Fruit fly (Drosophila melanogaster) whole organism, embryonic: ENCODE results near the gene mRpL48.
A peak's percentile ranks its signal among the peaks of the same experiment; 100 is the strongest.

Source experiments
- Atf-2 ChIP-seq: fragments of 200-800 bp; sonication (Bioruptor generic); optimal IDR thresholded peaks from 2 replicates; lab custom pipeline; 2016; ENCODE audit warnings: missing biosample characterization, missing genetic modification characterization
- Atf6 ChIP-seq: fragments of 200-800 bp; sonication (Bioruptor generic); IDR thresholded peaks from 2 replicates; pipeline ENCODE4 v1.3.6; 2022; ENCODE audit warnings: missing biosample characterization, missing genetic modification characterization
- BEAF-32 ChIP-seq: fragments of 200-800 bp; sonication (Bioruptor generic); optimal IDR thresholded peaks from 3 replicates; lab custom pipeline; 2017; ENCODE audit warnings: missing biosample characterization, missing genetic modification characterization, mild to moderate bottlenecking, moderate library complexity, missing genetic modification reagents
- BtbVII ChIP-seq: fragments of 200-800 bp; sonication (Bioruptor generic); optimal IDR thresholded peaks from 3 replicates; lab custom pipeline; 2017; ENCODE audit warnings: missing biosample characterization, mild to moderate bottlenecking, missing genetic modification characterization
- CG10147 ChIP-seq: fragments of 200-800 bp; sonication (Bioruptor generic); optimal IDR thresholded peaks from 2 replicates; lab custom pipeline; 2019; ENCODE audit warnings: missing biosample characterization, mild to moderate bottlenecking, missing genetic modification characterization, moderate library complexity
- CG10209 ChIP-seq: fragments of 200-800 bp; sonication (Bioruptor generic); optimal IDR thresholded peaks from 3 replicates; lab custom pipeline; 2017; ENCODE audit warnings: missing biosample characterization, mild to moderate bottlenecking, missing genetic modification characterization, missing genetic modification reagents
- CG12219 ChIP-seq: fragments of 200-800 bp; sonication (Bioruptor generic); optimal IDR thresholded peaks from 3 replicates; lab custom pipeline; 2018; ENCODE audit warnings: missing biosample characterization, mild to moderate bottlenecking, missing genetic modification characterization
- CG12744 ChIP-seq: fragments of 200-800 bp; sonication (Bioruptor generic); optimal IDR thresholded peaks from 2 replicates; lab custom pipeline; 2016; ENCODE audit warnings: missing biosample characterization, missing genetic modification characterization
- CG13775 ChIP-seq: fragments of 200-800 bp; sonication (Bioruptor generic); optimal IDR thresholded peaks from 3 replicates; lab custom pipeline; 2017; ENCODE audit warnings: missing biosample characterization, mild to moderate bottlenecking, missing genetic modification characterization
- CG1603 ChIP-seq: fragments of 200-800 bp; sonication (Bioruptor generic); optimal IDR thresholded peaks from 2 replicates; lab custom pipeline; 2019; ENCODE audit warnings: missing biosample characterization, mild to moderate bottlenecking, missing genetic modification characterization, moderate library complexity
- CG16815 ChIP-seq: fragments of 200-800 bp; sonication (Bioruptor generic); optimal IDR thresholded peaks from 3 replicates; lab custom pipeline; 2017; ENCODE audit warnings: missing biosample characterization, mild to moderate bottlenecking, missing genetic modification characterization
- CG17361 ChIP-seq: fragments of 200-800 bp; sonication (Bioruptor generic); IDR thresholded peaks from 3 replicates; pipeline ENCODE4 v1.3.6; 2022; ENCODE audit warnings: missing biosample characterization, missing genetic modification characterization
- CG18476 ChIP-seq: fragments of 200-800 bp; sonication (Bioruptor generic); optimal IDR thresholded peaks from 2 replicates; lab custom pipeline; 2016; ENCODE audit warnings: missing biosample characterization, mild to moderate bottlenecking, missing genetic modification characterization
- CG18599 ChIP-seq: fragments of 200-800 bp; sonication (Bioruptor generic); optimal IDR thresholded peaks from 3 replicates; lab custom pipeline; 2017; ENCODE audit warnings: missing biosample characterization, missing genetic modification characterization, mild to moderate bottlenecking, moderate library complexity, missing genetic modification reagents
- CG2678 ChIP-seq: fragments of 200-800 bp; sonication (Bioruptor generic); optimal IDR thresholded peaks from 3 replicates; lab custom pipeline; 2019; ENCODE audit warnings: missing biosample characterization, mild to moderate bottlenecking, missing genetic modification characterization, moderate library complexity
- CG30431 ChIP-seq: fragments of 200-800 bp; sonication (Bioruptor generic); optimal IDR thresholded peaks from 2 replicates; lab custom pipeline; 2017; ENCODE audit warnings: missing biosample characterization, missing genetic modification characterization
- CG32532 ChIP-seq: fragments of 200-800 bp; sonication (Bioruptor generic); IDR thresholded peaks from 2 replicates; pipeline ENCODE4 v1.3.6; 2022; ENCODE audit warnings: missing biosample characterization, missing genetic modification characterization
- CG3281 ChIP-seq: fragments of 200-800 bp; sonication (Bioruptor generic); optimal IDR thresholded peaks from 3 replicates; lab custom pipeline; 2017; ENCODE audit warnings: missing biosample characterization, mild to moderate bottlenecking, missing genetic modification characterization
- CG3847 ChIP-seq: fragments of 200-800 bp; sonication (Bioruptor generic); IDR thresholded peaks from 2 replicates; pipeline ENCODE4 v1.3.6; 2022; ENCODE audit warnings: missing biosample characterization, missing genetic modification characterization
- CG4707 ChIP-seq: fragments of 200-800 bp; sonication (Bioruptor generic); optimal IDR thresholded peaks from 2 replicates; lab custom pipeline; 2018; ENCODE audit warnings: missing biosample characterization, mild to moderate bottlenecking, missing genetic modification characterization, moderate library complexity
- CG4820 ChIP-seq: fragments of 200-800 bp; sonication (Bioruptor generic); optimal IDR thresholded peaks from 3 replicates; lab custom pipeline; 2016; ENCODE audit warnings: missing biosample characterization, missing genetic modification characterization
- CG7786 ChIP-seq: fragments of 200-800 bp; sonication (Bioruptor generic); optimal IDR thresholded peaks from 2 replicates; lab custom pipeline; 2016; ENCODE audit warnings: missing biosample characterization, missing genetic modification characterization
- CG7928 ChIP-seq: fragments of 200-800 bp; sonication (Bioruptor generic); optimal IDR thresholded peaks from 2 replicates; lab custom pipeline; 2017; ENCODE audit warnings: missing biosample characterization, mild to moderate bottlenecking, missing genetic modification characterization
- CG8290 ChIP-seq, 3 experiments: fragments of 200-800 bp; sonication (Bioruptor generic); optimal IDR thresholded peaks; 2 replicates each; lab custom pipeline; 2016 to 2019; ENCODE audit warnings: missing biosample characterization in 3 of 3, missing genetic modification characterization in 3 of 3, mild to moderate bottlenecking in 2 of 3, moderate library complexity in 1 of 3
- CrebB ChIP-seq: fragments of 200-800 bp; sonication (Bioruptor generic); optimal IDR thresholded peaks from 3 replicates; lab custom pipeline; 2018; ENCODE audit warnings: missing biosample characterization, mild to moderate bottlenecking, missing genetic modification characterization
- Dek ChIP-seq: fragments of 200-800 bp; sonication (Bioruptor generic); optimal IDR thresholded peaks from 3 replicates; lab custom pipeline; 2019; ENCODE audit warnings: missing biosample characterization, mild to moderate bottlenecking, missing genetic modification characterization, moderate library complexity
- Dip2 ChIP-seq: fragments of 200-800 bp; sonication (Bioruptor generic); IDR thresholded peaks from 2 replicates; pipeline ENCODE4 v1.3.6; 2022; ENCODE audit warnings: missing biosample characterization, missing genetic modification characterization
- Dll ChIP-seq: fragments of 200-800 bp; sonication (Bioruptor generic); IDR thresholded peaks from 4 replicates; pipeline ENCODE4 v1.3.6; 2022; ENCODE audit warnings: missing biosample characterization, missing genetic modification characterization; ENCODE audit not compliant: partially characterized antibody
- Fer3 ChIP-seq: fragments of 200-800 bp; sonication (Bioruptor generic); optimal IDR thresholded peaks from 2 replicates; lab custom pipeline; 2018; ENCODE audit warnings: missing biosample characterization, mild to moderate bottlenecking, missing genetic modification characterization, moderate library complexity
- Gug ChIP-seq: fragments of 200-800 bp; sonication (Bioruptor generic); IDR thresholded peaks from 4 replicates; pipeline ENCODE4 v1.3.6; 2022; ENCODE audit warnings: missing biosample characterization, missing genetic modification characterization
- HmgZ ChIP-seq: fragments of 200-800 bp; sonication (Bioruptor generic); optimal IDR thresholded peaks from 2 replicates; lab custom pipeline; 2018; ENCODE audit warnings: missing biosample characterization, mild to moderate bottlenecking, missing genetic modification characterization
- Myb ChIP-seq: fragments of 200-800 bp; sonication (Bioruptor generic); optimal IDR thresholded peaks from 2 replicates; lab custom pipeline; 2016; ENCODE audit warnings: missing biosample characterization, missing genetic modification characterization
- Oaz ChIP-seq: fragments of 200-800 bp; sonication (Bioruptor generic); IDR thresholded peaks from 2 replicates; pipeline ENCODE4 v1.3.6; 2022; ENCODE audit warnings: missing biosample characterization, missing genetic modification characterization
- Rfx ChIP-seq: fragments of 200-800 bp; sonication (Bioruptor generic); IDR thresholded peaks from 2 replicates; pipeline ENCODE4 v1.3.6; 2022; ENCODE audit warnings: missing biosample characterization, missing genetic modification characterization
- chif ChIP-seq, 2 experiments: fragments of 200-800 bp; sonication (Bioruptor generic); optimal IDR thresholded peaks; 3 replicates each; lab custom pipeline; 2016; ENCODE audit warnings: missing biosample characterization in 2 of 2, missing genetic modification characterization in 2 of 2
- chn ChIP-seq: fragments of 200-800 bp; sonication (Bioruptor generic); optimal IDR thresholded peaks from 2 replicates; lab custom pipeline; 2016; ENCODE audit warnings: missing biosample characterization, missing genetic modification characterization
- corto ChIP-seq: fragments of 200-800 bp; sonication (Bioruptor generic); optimal IDR thresholded peaks from 2 replicates; lab custom pipeline; 2016; ENCODE audit warnings: missing biosample characterization, mild to moderate bottlenecking, missing genetic modification characterization, moderate library complexity
- cwo ChIP-seq: fragments of 200-800 bp; sonication (Bioruptor generic); optimal IDR thresholded peaks from 3 replicates; lab custom pipeline; 2017; ENCODE audit warnings: missing biosample characterization, missing genetic modification characterization, mild to moderate bottlenecking, moderate library complexity, missing genetic modification reagents
- dmrt99B ChIP-seq: fragments of 200-800 bp; sonication (Bioruptor generic); optimal IDR thresholded peaks from 2 replicates; lab custom pipeline; 2018; ENCODE audit warnings: missing biosample characterization, mild to moderate bottlenecking, missing genetic modification characterization, moderate library complexity
- dpn ChIP-seq, 2 experiments: fragments of 200-800 bp; sonication (Bioruptor generic); optimal IDR thresholded peaks; 3 replicates each; lab custom pipeline; 2016; ENCODE audit warnings: missing biosample characterization in 2 of 2, missing genetic modification characterization in 2 of 2
- ewg ChIP-seq: fragments of 200-800 bp; sonication (Bioruptor generic); optimal IDR thresholded peaks from 3 replicates; lab custom pipeline; 2017; ENCODE audit warnings: mild to moderate bottlenecking, missing biosample characterization, missing genetic modification reagents, missing genetic modification characterization
- fd3F ChIP-seq: fragments of 200-800 bp; sonication (Bioruptor generic); optimal IDR thresholded peaks from 2 replicates; lab custom pipeline; 2018; ENCODE audit warnings: missing biosample characterization, mild to moderate bottlenecking, missing genetic modification characterization, moderate library complexity
- gem ChIP-seq: fragments of 200-800 bp; sonication (Bioruptor generic); optimal IDR thresholded peaks from 2 replicates; lab custom pipeline; 2019; ENCODE audit warnings: missing biosample characterization, mild to moderate bottlenecking, missing genetic modification characterization, moderate library complexity
- ind ChIP-seq: fragments of 200-800 bp; sonication (Bioruptor generic); optimal IDR thresholded peaks from 3 replicates; lab custom pipeline; 2016; ENCODE audit warnings: missing biosample characterization, missing genetic modification characterization
- nerfin-1 ChIP-seq: fragments of 200-800 bp; sonication (Bioruptor generic); optimal IDR thresholded peaks from 3 replicates; lab custom pipeline; 2019; ENCODE audit warnings: missing biosample characterization, mild to moderate bottlenecking, missing genetic modification characterization, moderate library complexity
- pan ChIP-seq, 4 experiments: fragments of >200 bp in 3 of 4; fragments of 200-800 bp in 1 of 4; sonication (Bioruptor generic) in 1 of 4; optimal IDR thresholded peaks in 3 of 4; IDR thresholded peaks in 1 of 4; 2 replicates each; pipeline versions ENCODE4 v1.3.6 to Lab custom; 2017 to 2022; ENCODE audit warnings: missing biosample characterization in 2 of 4, missing genetic modification characterization in 2 of 4, mixed read lengths in 1 of 4
- pho ChIP-seq: fragments of 200-800 bp; sonication (Bioruptor generic); optimal IDR thresholded peaks from 2 replicates; lab custom pipeline; 2016; ENCODE audit warnings: missing biosample characterization, missing genetic modification characterization
- pnt ChIP-seq: fragments of 200-800 bp; sonication (Bioruptor generic); optimal IDR thresholded peaks from 3 replicates; lab custom pipeline; 2016; ENCODE audit warnings: missing biosample characterization, missing genetic modification characterization

The mRpL48 gene

dm6 chr2L:1729607-1730011 lies 19.3 kb downstream of the mRpL48 start, which contains the start of the genes Eno and CG31937 (continued):
- no peak for TF ChIP-seq ewg (GFP tag; lab: Kevin White, UChicago)
- TF ChIP-seq CG1603 (tag; lab: Kevin White, UChicago) = peak; percentile 42
- peak; percentile 3 for TF ChIP-seq fd3F (GFP tag; lab: Kevin White, UChicago)
- peak; percentile 0 for TF ChIP-seq CG4820 (GFP tag; lab: Kevin White, UChicago)
- peak; percentile 8 for TF ChIP-seq Myb (GFP tag; lab: Kevin White, UChicago)
- TF ChIP-seq CG18599 (GFP tag; lab: Kevin White, UChicago) = peak; percentile 39
- peak; percentile 56; the same call in 1 of the 2 replicates for TF ChIP-seq Oaz
- TF ChIP-seq CG10147 (GFP tag; lab: Kevin White, UChicago) = peak; percentile 21
- TF ChIP-seq CG18476 (GFP tag; lab: Kevin White, UChicago) = no peak
- TF ChIP-seq Rfx (GFP tag; lab: Robert Waterston, UW) = peak; percentile 67
- TF ChIP-seq CG17361 (GFP tag; lab: Robert Waterston, UW) = no peak
- TF ChIP-seq dpn (GFP tag; optimal IDR thresholded peaks at IDR 0.05; lab: Kevin White, UChicago) = peak; percentile 12 to 39
- TF ChIP-seq Dll (GFP tag; lab: Robert Waterston, UW) = 0 out of 4 replicates have a peak, but pooled peaks have one; percentile 32
- TF ChIP-seq corto (GFP tag; lab: Kevin White, UChicago) = no peak
- TF ChIP-seq CG32532 = peak; percentile 80
- 0 out of 2 replicates have a peak, but pooled peaks have one; percentile 21 for TF ChIP-seq CG3847
- peak; percentile 62 for TF ChIP-seq CG3281
- TF ChIP-seq CG4707 = no peak
- peak; percentile 27 for TF ChIP-seq Fer3 (tag; lab: Kevin White, UChicago)
- peak; percentile 37 for TF ChIP-seq pho (GFP tag; lab: Kevin White, UChicago)
- TF ChIP-seq cwo (GFP tag; lab: Kevin White, UChicago) = peak; percentile 18
- no peak for TF ChIP-seq pnt (GFP tag; lab: Kevin White, UChicago)
- TF ChIP-seq CG16815 (GFP tag; lab: Kevin White, UChicago) = peak; percentile 37
- no peak for TF ChIP-seq nerfin-1 (tag; lab: Kevin White, UChicago)
- TF ChIP-seq CG2678 (tag; lab: Kevin White, UChicago) = peak; percentile 61
- TF ChIP-seq HmgZ (tag; lab: Kevin White, UChicago) = peak; percentile 73
- TF ChIP-seq CG7786 (GFP tag; lab: Kevin White, UChicago) = peak; percentile 67
- peak; percentile 49 for TF ChIP-seq Dek (tag; lab: Kevin White, UChicago)
- TF ChIP-seq Dip2 (GFP tag; lab: Robert Waterston, UW) = no peak
- no peak for TF ChIP-seq CG12219 (GFP tag; lab: Kevin White, UChicago)
- peak; percentile 26 for TF ChIP-seq BEAF-32
- no peak for TF ChIP-seq CG8290 (GFP tag; optimal IDR thresholded peaks at IDR 0.05; lab: Kevin White, UChicago)
- peak in 1 of 2 experiments; percentile 59 for TF ChIP-seq CG8290 (tag; optimal IDR thresholded peaks at IDR 0.05; lab: Kevin White, UChicago)
- peak; percentile 58; the same call in 3 of the 4 replicates for TF ChIP-seq Gug (GFP tag; lab: Robert Waterston, UW)
- TF ChIP-seq Atf6 (GFP tag; lab: Robert Waterston, UW) = 0 out of 2 replicates have a peak, but pooled peaks have one; percentile 23
- TF ChIP-seq ind = peak; percentile 54
- TF ChIP-seq chif (GFP tag; optimal IDR thresholded peaks at IDR 0.05; lab: Kevin White, UChicago) = peak; percentile 33 to 45
- TF ChIP-seq CG10209 (GFP tag; lab: Kevin White, UChicago) = peak; percentile 48
- peak; percentile 55 for TF ChIP-seq CrebB (tag; lab: Kevin White, UChicago)
- TF ChIP-seq dmrt99B (tag; lab: Kevin White, UChicago) = peak; percentile 40
- TF ChIP-seq CG13775 = peak; percentile 57
- no peak for TF ChIP-seq CG30431 (GFP tag; lab: Kevin White, UChicago)
- peak; percentile 17 for TF ChIP-seq CG12744
- peak; percentile 89 for TF ChIP-seq CG7928 (GFP tag; lab: Kevin White, UChicago)
- TF ChIP-seq Atf-2 (GFP tag; lab: Kevin White, UChicago) = peak; percentile 1
- TF ChIP-seq pan (optimal IDR thresholded peaks at IDR 0.05; lab: Kevin White, UChicago) = no peak
- peak in 1 of 2 experiments; percentile 67 for TF ChIP-seq pan (GFP tag; optimal IDR thresholded peaks at IDR 0.05 in 1 of 2, IDR thresholded peaks at IDR 0.05 in 1 of 2)
- peak; percentile 70 for TF ChIP-seq gem (tag; lab: Kevin White, UChicago)
- TF ChIP-seq chn (GFP tag; lab: Kevin White, UChicago) = peak; percentile 4
- TF ChIP-seq BtbVII (GFP tag; lab: Kevin White, UChicago) = no peak
